Worm (Caenorhabditis elegans) whole organism, L3 larva: ENCODE data around the gene Y32B12B.8.

ENCODE experiments used
- ama-1 ChIP-seq: fragments of 150-350 bp; optimal IDR thresholded peaks from 2 replicates; lab custom pipeline; 2018
- ceh-28 ChIP-seq: fragments of 150-350 bp; optimal IDR thresholded peaks from 2 replicates; lab custom pipeline; 2014; ENCODE audit warnings: missing biosample characterization, missing genetic modification reagents, missing genetic modification characterization
- egl-27 ChIP-seq: sonication (generic microtip); optimal IDR thresholded peaks from 4 replicates; lab custom pipeline; 2017; ENCODE audit warnings: missing biosample characterization, missing genetic modification reagents, missing genetic modification characterization
- jun-1 ChIP-seq: fragments of 150-350 bp; optimal IDR thresholded peaks from 2 replicates; lab custom pipeline; 2014; ENCODE audit warnings: missing biosample characterization, missing genetic modification reagents, missing genetic modification characterization
- nhr-12 ChIP-seq: fragments of 150-350 bp; optimal IDR thresholded peaks from 2 replicates; lab custom pipeline; 2014; ENCODE audit warnings: missing biosample characterization, missing genetic modification characterization
- nhr-25 ChIP-seq: sonication (generic microtip); optimal IDR thresholded peaks from 2 replicates; lab custom pipeline; 2017; ENCODE audit warnings: missing biosample characterization, missing genetic modification characterization
- nhr-28 ChIP-seq: fragments of 150-350 bp; optimal IDR thresholded peaks from 2 replicates; lab custom pipeline; 2014; ENCODE audit warnings: missing biosample characterization, missing genetic modification characterization
- pha-4 ChIP-seq: fragments of 150-350 bp; optimal IDR thresholded peaks from 2 replicates; lab custom pipeline; 2014; ENCODE audit warnings: missing biosample characterization, missing genetic modification reagents, missing genetic modification characterization
- pqm-1 ChIP-seq: fragments of 150-350 bp; optimal IDR thresholded peaks from 2 replicates; lab custom pipeline; 2017; ENCODE audit warnings: missing biosample characterization, missing genetic modification characterization, inconsistent platforms
- snpc-4 ChIP-seq: fragments of 150-350 bp; optimal IDR thresholded peaks from 2 replicates; lab custom pipeline; 2014; ENCODE audit warnings: missing biosample characterization, missing genetic modification characterization
- unc-62 ChIP-seq: fragments of 150-350 bp; sonication (generic microtip); optimal IDR thresholded peaks from 4 replicates; lab custom pipeline; 2014; ENCODE audit warnings: missing biosample characterization, missing genetic modification reagents, missing genetic modification characterization
- ztf-11 ChIP-seq: fragments of 150-350 bp; optimal IDR thresholded peaks from 2 replicates; lab custom pipeline; 2014; ENCODE audit warnings: missing biosample characterization, missing genetic modification characterization
- ztf-4 ChIP-seq: fragments of 150-350 bp; optimal IDR thresholded peaks from 2 replicates; lab custom pipeline; 2014; ENCODE audit warnings: missing biosample characterization, missing genetic modification characterization

DNA sequence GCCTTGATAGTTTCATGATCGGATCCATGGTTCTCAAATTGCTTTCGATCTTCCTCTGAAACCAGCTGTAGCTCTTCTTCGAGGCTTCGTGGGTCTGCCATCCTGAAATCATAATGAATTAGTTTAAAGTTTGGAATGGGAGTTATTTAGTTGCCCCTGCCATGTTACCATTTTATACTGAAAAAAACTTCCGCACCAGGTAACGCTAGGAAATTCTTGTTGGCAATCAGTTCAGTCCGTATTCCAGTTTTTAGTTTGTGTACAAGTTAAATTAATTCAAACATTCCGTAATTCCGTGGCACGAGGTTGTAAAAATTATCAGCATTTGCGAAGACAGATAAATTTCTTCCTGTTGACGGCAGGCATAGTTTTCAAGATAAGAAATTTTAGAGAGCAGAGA is 47.8 kb upstream of the Y32B12B.8 start, which contains the start of gene Y32B12A.5:
- TF ChIP-seq ama-1 (lab: Kevin White, UChicago) (no peak), ztf-11 (tag; lab: Kevin White, UChicago) (no peak), egl-27 (tag; lab: Kevin White, UChicago) (no peak), nhr-28 (tag; lab: Kevin White, UChicago) (no peak), jun-1 (no peak), nhr-12 (no peak), ceh-28 (no peak), nhr-25 (tag; lab: Kevin White, UChicago) (no peak), ztf-4 (no peak), pqm-1 (tag; lab: Kevin White, UChicago) (no peak), snpc-4 (no peak), unc-62 (GFP tag; lab: Kevin White, UChicago) (no peak), pha-4 (no peak)
